Fruit fly (Drosophila melanogaster): Measurements from ENCODE around the gene mbf1.

DNA sequence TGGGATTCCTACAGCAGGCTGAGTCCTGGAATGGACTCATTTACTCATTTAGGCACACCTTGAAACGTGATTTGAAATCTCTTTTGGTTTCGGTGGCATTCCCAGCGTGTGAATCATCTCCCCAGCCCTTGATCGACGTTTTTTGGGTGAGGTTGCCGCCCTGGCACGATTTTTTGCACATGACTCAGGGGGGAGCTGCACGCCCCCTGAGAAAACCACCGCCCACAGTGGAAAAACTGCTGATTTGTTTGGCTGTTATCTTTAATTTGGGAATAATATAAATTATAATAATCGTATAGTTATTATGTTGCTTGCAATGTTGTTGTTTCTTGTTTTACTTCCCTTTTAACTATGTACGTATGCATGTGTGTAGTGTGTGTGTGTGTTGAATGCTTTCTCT lies 38.7 kb downstream of the mbf1 start:
- TF ChIP-seq usp (GFP tag; optimal IDR thresholded peaks at IDR 0.05) (no peak), Dll (optimal IDR thresholded peaks at IDR 0.05) (no peak)
